Worm (Caenorhabditis elegans) whole organism, early embryonic: Measurements from ENCODE around the gene ZK632.11.

Experiments used
- ama-1 ChIP-seq: fragments of 150-350 bp; optimal IDR thresholded peaks from 2 replicates; lab custom pipeline; 2014
- ceh-36 ChIP-seq: sonication (generic microtip); optimal IDR thresholded peaks from 2 replicates; lab custom pipeline; 2016; ENCODE audit warnings: missing genetic modification characterization, inconsistent platforms, missing compliant biosample characterization
- flt-1 ChIP-seq: fragments of 200-800 bp; sonication (Bioruptor generic); IDR thresholded peaks from 2 replicates; pipeline ENCODE4 v1.3.6; 2022; ENCODE audit warnings: missing genetic modification characterization, missing compliant biosample characterization
- hmg-4 ChIP-seq: fragments of 200-800 bp; sonication (Bioruptor generic); optimal IDR thresholded peaks from 2 replicates; lab custom pipeline; 2018; ENCODE audit warnings: mild to moderate bottlenecking, missing genetic modification characterization, missing compliant biosample characterization
- scrt-1 ChIP-seq: fragments of 200-800 bp; sonication (Bioruptor generic); IDR thresholded peaks from 2 replicates; pipeline ENCODE4 v1.3.6; 2022; ENCODE audit warnings: missing genetic modification characterization, missing compliant biosample characterization
- sea-1 ChIP-seq: fragments of 200-800 bp; sonication (Bioruptor generic); conservative IDR thresholded peaks from 2 replicates; pipeline ENCODE4 v1.3.6; 2022; ENCODE audit warnings: missing genetic modification characterization, missing compliant biosample characterization
- tbx-37 ChIP-seq: fragments of 200-800 bp; sonication (Bioruptor generic); conservative IDR thresholded peaks from 2 replicates; pipeline ENCODE4 v1.3.6; 2022; ENCODE audit warnings: missing genetic modification reagents, missing genetic modification characterization, missing compliant biosample characterization

DNA sequence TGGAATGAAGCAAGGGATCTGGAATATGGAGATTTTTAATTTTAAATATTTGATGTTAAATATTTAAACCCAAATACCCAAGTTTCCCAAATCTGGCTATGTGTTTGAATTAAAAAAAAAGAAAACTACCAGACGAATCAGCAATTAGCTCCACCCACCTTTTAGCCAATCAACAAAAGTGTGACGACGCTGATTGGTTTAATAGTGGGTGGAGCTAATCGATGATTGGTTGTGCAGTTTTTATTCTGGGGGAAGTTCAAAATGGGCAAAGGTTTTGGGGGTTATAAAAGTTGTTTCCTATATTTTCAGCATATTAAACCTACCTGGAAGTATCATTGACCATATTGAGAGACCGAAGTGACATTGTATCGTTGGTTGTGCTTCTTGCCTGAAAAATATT, 46.8 kb downstream of the ZK632.11 start:
- TF ChIP-seq flt-1 (no peak), ama-1 (lab: Kevin White, UChicago) (no peak), hmg-4 (GFP tag; lab: Kevin White, UChicago) (no peak), scrt-1 (GFP tag; lab: Robert Waterston, UW) (no peak), ceh-36 (tag; lab: Kevin White, UChicago) (no peak), tbx-37 (GFP tag; lab: Robert Waterston, UW) (no peak), sea-1 (no peak)
